Fruit fly (Drosophila melanogaster): ENCODE measurements around the gene CG43880.

dm6 chr3L:7943950-7944349 lies 2.2 kb downstream of the CG43880 start:
- TF ChIP-seq CG1620 (GFP tag; optimal IDR thresholded peaks at IDR 0.05) (no peak), Clk (GFP tag; optimal IDR thresholded peaks at IDR 0.05) (no peak), CG33017 (tag; optimal IDR thresholded peaks at IDR 0.05) (no peak), CG5204 (GFP tag; optimal IDR thresholded peaks at IDR 0.05) (no peak)

All from whole organism, adult.